Fruit fly (Drosophila melanogaster): Measurements from ENCODE around the gene CG31871.

Gene CG31871

DNA sequence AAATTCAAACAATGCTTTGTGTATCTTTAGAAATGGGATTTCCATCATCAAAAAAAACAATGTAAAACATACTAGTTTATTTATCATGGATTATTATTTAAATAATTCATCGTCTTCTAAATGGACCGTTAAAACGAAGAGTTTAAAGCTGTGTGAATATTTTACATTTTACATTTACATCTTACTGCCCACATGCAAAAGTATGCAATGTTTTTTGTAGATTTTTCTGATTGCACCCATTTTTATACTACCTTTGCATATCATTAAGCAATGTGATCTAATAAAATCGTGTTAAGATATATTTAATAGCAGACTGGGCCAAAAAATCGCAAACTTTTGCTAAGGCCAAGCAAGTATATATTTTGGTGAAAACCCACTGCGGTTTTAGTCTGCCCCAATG lies 9.6 kb downstream of the CG31871 start:
- TF ChIP-seq Myc (optimal IDR thresholded peaks at IDR 0.05) (peak; percentile 41), sv (GFP tag; optimal IDR thresholded peaks at IDR 0.05) (no peak), Dif (GFP tag; optimal IDR thresholded peaks at IDR 0.05; ENCODE audit: partially characterized antibody) (no peak)

DNA sequence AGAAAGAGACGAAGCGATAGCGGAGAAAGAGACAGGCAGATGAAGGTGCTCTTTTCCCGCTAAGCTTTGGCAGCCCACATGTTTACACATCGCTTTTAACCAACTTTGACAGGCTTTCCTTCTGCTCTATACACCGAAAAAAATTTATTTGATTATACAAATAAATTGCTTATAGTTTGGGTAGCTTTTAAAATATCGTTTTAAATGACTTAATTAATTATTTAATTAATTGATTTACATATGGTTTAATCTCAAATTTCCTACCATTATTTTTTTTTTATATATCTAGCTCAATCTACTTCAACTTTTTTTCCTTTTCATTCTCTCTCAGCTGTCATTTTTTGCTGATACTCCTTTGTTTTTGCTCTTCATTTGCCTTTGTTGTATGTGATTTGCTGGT lies 11.1 kb downstream of the CG31871 start:
- TF ChIP-seq foxo (GFP tag; optimal IDR thresholded peaks at IDR 0.05) (no peak), h (GFP tag; optimal IDR thresholded peaks at IDR 0.05) (no peak), N (GFP tag; optimal IDR thresholded peaks at IDR 0.05) (no peak), HLH106 (tag; optimal IDR thresholded peaks at IDR 0.05) (peak; percentile 9), lola (GFP tag; optimal IDR thresholded peaks at IDR 0.05) (no peak), psq (GFP tag; optimal IDR thresholded peaks at IDR 0.05) (peak; percentile 2), woc (GFP tag; optimal IDR thresholded peaks at IDR 0.05) (no peak)

DNA sequence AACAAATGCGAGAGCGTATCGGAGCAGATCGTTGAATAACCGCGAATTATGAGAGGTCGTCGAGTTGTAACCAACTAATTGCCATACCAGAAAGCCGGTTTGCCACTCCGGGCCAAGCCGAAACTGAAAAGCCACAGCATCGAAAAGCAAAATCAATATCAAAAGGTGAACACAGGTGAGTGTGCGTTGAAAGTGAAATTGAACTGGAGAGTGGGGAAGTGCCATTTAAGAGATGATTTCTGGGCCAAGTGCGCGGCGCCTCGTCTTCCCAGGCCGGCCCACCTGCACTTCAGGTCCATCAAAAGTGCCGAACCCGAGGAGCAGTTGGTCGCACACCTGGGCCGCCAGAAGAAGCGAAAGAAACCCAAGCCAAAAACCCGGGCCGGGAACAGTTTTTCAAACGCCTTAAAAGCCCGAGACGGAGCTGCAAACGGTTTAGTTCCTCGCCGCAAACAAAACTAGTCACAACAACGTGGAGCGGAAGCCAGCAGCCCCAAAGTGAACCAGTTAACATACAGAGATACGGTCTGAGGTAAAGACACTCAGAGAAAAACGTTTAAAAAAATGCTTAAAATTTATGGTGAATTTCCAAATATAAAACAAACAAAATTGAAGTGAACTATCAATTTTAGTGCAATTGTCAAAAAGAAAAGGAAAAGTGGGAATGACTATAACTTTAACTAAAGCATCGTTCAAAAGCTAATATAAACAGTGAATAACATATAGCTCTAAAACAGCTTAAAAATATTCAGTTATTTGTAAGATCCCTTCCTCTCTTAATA lies 15.2 kb downstream of the CG31871 start, which contains the start of gene CG17104:
TSS of gene CG17104 (plus strand) at position 266 of the 782 bp plus-strand sequence.
- peak; percentile 33 for TF ChIP-seq br (GFP tag; optimal IDR thresholded peaks at IDR 0.05)
- peak; percentile 48 for TF ChIP-seq OdsH (GFP tag; optimal IDR thresholded peaks at IDR 0.05)
- no peak for TF ChIP-seq lola (GFP tag; optimal IDR thresholded peaks at IDR 0.05)
- peak; percentile 44 for TF ChIP-seq ey (GFP tag; optimal IDR thresholded peaks at IDR 0.05)
- TF ChIP-seq rgr (GFP tag; optimal IDR thresholded peaks at IDR 0.05) = peak; percentile 58
- peak; percentile 46 for TF ChIP-seq Sp1 (GFP tag; optimal IDR thresholded peaks at IDR 0.05)
- no peak for TF ChIP-seq jim (GFP tag; optimal IDR thresholded peaks at IDR 0.05)
- TF ChIP-seq woc (GFP tag; optimal IDR thresholded peaks at IDR 0.05) = peak; percentile 55
- peak; percentile 75 for TF ChIP-seq fru (GFP tag; optimal IDR thresholded peaks at IDR 0.05)
- peak; percentile 54 for TF ChIP-seq HLH106 (tag; optimal IDR thresholded peaks at IDR 0.05)
- peak; percentile 63 for TF ChIP-seq h (GFP tag; optimal IDR thresholded peaks at IDR 0.05)
- peak; percentile 29 for TF ChIP-seq Hnf4 (GFP tag; optimal IDR thresholded peaks at IDR 0.05)
- peak; percentile 32 for TF ChIP-seq tai (GFP tag; optimal IDR thresholded peaks at IDR 0.05)
- no peak for TF ChIP-seq N (GFP tag; optimal IDR thresholded peaks at IDR 0.05)
- no peak for TF ChIP-seq brk (GFP tag; optimal IDR thresholded peaks at IDR 0.05)
- peak in 1 of 2 experiments; percentile 60 for TF ChIP-seq foxo (GFP tag; optimal IDR thresholded peaks at IDR 0.05)
- no peak for TF ChIP-seq dsf (GFP tag; optimal IDR thresholded peaks at IDR 0.05; ENCODE audit: borderline replicate concordance)
- no peak for TF ChIP-seq Jra (GFP tag; optimal IDR thresholded peaks at IDR 0.05)

DNA sequence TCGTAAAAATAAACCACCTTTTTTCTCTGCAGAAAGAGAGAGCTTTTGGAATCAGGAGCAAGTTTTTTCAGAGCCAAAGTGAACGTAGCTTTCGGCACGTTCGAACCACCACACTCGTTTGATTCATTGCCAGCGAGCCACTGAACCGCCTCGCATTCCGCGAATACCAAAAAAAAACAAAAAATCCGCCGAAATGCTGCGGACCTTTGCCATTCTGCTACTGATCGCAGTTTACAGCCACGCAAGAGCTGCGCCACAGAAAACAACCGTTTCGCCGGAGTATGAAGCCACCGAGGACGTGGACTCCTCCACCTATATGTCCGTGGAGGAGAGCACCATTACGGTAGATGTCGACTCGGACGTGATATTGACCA lies 15.8 kb downstream of the CG31871 start:
- TF ChIP-seq fru (GFP tag; optimal IDR thresholded peaks at IDR 0.05) = peak; percentile 13
- TF ChIP-seq woc (GFP tag; optimal IDR thresholded peaks at IDR 0.05) = no peak
- no peak for TF ChIP-seq brk (GFP tag; optimal IDR thresholded peaks at IDR 0.05)
- no peak for TF ChIP-seq CrebA (GFP tag; optimal IDR thresholded peaks at IDR 0.05; ENCODE audit: borderline replicate concordance)
- TF ChIP-seq sage (GFP tag; optimal IDR thresholded peaks at IDR 0.05) = no peak

DNA sequence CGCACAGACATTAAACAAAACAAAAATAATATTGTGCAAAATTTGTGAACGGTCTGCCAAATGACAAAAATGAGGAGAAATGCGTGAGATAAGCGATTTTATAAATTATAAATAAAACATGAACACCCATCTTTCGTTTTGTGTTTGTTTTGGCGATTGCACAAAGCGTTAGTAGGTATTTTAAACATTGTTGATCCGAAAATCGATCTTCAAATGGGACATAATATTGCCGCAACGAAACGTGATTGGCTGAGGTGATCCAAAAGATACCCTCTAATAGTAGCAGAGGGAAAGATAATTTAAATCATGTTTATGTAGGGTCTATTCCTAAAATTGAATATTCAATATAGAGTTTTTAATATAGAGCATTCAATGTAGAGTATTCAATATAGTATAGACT lies 17.7 kb downstream of the CG31871 start:
- TF ChIP-seq Mio (GFP tag; optimal IDR thresholded peaks at IDR 0.05) = no peak
- TF ChIP-seq ey (GFP tag; optimal IDR thresholded peaks at IDR 0.05) = peak; percentile 18
- TF ChIP-seq CrebA (GFP tag; optimal IDR thresholded peaks at IDR 0.05; ENCODE audit: borderline replicate concordance) = no peak
- no peak for TF ChIP-seq fru (GFP tag; optimal IDR thresholded peaks at IDR 0.05)
- TF ChIP-seq h (GFP tag; optimal IDR thresholded peaks at IDR 0.05) = peak; percentile 2

DNA sequence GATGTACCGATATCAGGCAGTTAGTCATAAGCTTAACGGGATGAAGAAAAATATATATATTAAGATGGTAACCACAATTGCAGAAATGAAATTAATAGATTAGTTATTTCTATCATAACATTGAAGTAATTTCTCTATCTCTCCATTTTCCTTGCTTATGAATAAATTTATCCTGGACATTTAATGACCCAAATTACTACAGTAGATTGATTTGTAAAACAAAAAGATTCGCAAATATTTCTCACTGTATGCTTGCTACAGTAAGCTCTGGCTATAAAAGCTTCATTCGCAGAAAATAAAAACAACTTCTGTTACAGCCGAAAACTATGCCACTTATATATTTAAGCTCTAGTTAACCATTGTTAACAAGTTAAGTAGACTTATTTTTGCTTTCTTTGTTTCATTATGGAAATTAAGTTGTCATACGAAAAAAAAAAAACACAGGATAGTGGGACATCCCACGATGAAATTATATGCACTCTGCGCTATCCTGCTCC lies 18.8 kb downstream of the CG31871 start, which contains the start of gene CG17105:
TSS of gene CG17105 (plus strand) at position 447 of the 497 bp plus-strand sequence.
- no peak for TF ChIP-seq GATAd (GFP tag; optimal IDR thresholded peaks at IDR 0.05)
- TF ChIP-seq br (GFP tag; optimal IDR thresholded peaks at IDR 0.05) = no peak
- TF ChIP-seq pan (optimal IDR thresholded peaks at IDR 0.05) = no peak
- no peak for TF ChIP-seq Vsx2 (GFP tag; optimal IDR thresholded peaks at IDR 0.05; ENCODE audit: partially characterized antibody)
- TF ChIP-seq HLH106 (tag; optimal IDR thresholded peaks at IDR 0.05) = no peak
- TF ChIP-seq dmrt93B (GFP tag; optimal IDR thresholded peaks at IDR 0.05) = no peak

All from whole organism, wandering third instar larva.